Worm (Caenorhabditis elegans) whole organism, young adult: Measurements from ENCODE around the gene oxi-1.

ENCODE experiments used
- B0035.1 ChIP-seq: sonication (generic microtip); optimal IDR thresholded peaks from 2 replicates; lab custom pipeline; 2016; ENCODE audit warnings: missing genetic modification characterization, mild to moderate bottlenecking, missing compliant biosample characterization, missing genotype, missing genetic modification reagents
- B0336.3 ChIP-seq: fragments of 200-800 bp; sonication (Bioruptor generic); IDR thresholded peaks from 2 replicates; pipeline ENCODE4 v1.3.6; 2022; ENCODE audit warnings: missing genetic modification characterization, missing compliant biosample characterization
- C06A6.2 ChIP-seq: fragments of 200-800 bp; sonication (Bioruptor generic); conservative IDR thresholded peaks from 2 replicates; pipeline ENCODE4 v1.3.6; 2022; ENCODE audit warnings: missing genetic modification characterization, missing compliant biosample characterization
- C17E4.6 ChIP-seq: fragments of 200-800 bp; sonication (Bioruptor generic); IDR thresholded peaks from 2 replicates; pipeline ENCODE4 v1.3.6; 2022; ENCODE audit warnings: missing genetic modification reagents, missing genetic modification characterization, missing compliant biosample characterization
- D2030.7 ChIP-seq: fragments of 200-800 bp; sonication (Bioruptor generic); IDR thresholded peaks from 2 replicates; pipeline ENCODE4 v1.3.6; 2022; ENCODE audit warnings: missing genetic modification reagents, missing genetic modification characterization, missing compliant biosample characterization
- F33H1.4 ChIP-seq: fragments of 200-800 bp; sonication (Bioruptor generic); IDR thresholded peaks from 2 replicates; pipeline ENCODE4 v1.3.6; 2022; ENCODE audit warnings: missing genetic modification reagents, missing genetic modification characterization, missing compliant biosample characterization
- F39B2.1 ChIP-seq: fragments of 200-800 bp; sonication (Bioruptor generic); IDR thresholded peaks from 2 replicates; pipeline ENCODE4 v1.3.6; 2022; ENCODE audit warnings: missing genetic modification reagents, missing genetic modification characterization, missing compliant biosample characterization
- F57C9.4 ChIP-seq: sonication (generic microtip); optimal IDR thresholded peaks from 2 replicates; lab custom pipeline; 2017; ENCODE audit warnings: mild to moderate bottlenecking, missing genetic modification characterization, missing compliant biosample characterization
- T07F8.4 ChIP-seq: sonication (generic microtip); optimal IDR thresholded peaks from 2 replicates; lab custom pipeline; 2016; ENCODE audit warnings: mild to moderate bottlenecking, missing genetic modification characterization, moderate library complexity, missing compliant biosample characterization
- Y53F4B.3 ChIP-seq: fragments of 200-800 bp; sonication (Bioruptor generic); IDR thresholded peaks from 2 replicates; pipeline ENCODE4 v1.3.6; 2022; ENCODE audit warnings: missing genetic modification reagents, missing genetic modification characterization, missing compliant biosample characterization
- Y56A3A.18 ChIP-seq: fragments of 200-800 bp; sonication (Bioruptor generic); IDR thresholded peaks from 2 replicates; pipeline ENCODE4 v1.3.6; 2022; ENCODE audit warnings: missing genetic modification reagents, missing genetic modification characterization, missing compliant biosample characterization
- Y95B8A.8 ChIP-seq: fragments of 200-800 bp; sonication (Bioruptor generic); IDR thresholded peaks from 2 replicates; pipeline ENCODE4 v1.3.6; 2022; ENCODE audit warnings: missing genetic modification reagents, missing genetic modification characterization, missing compliant biosample characterization
- atf-7 ChIP-seq: sonication (generic microtip); optimal IDR thresholded peaks from 2 replicates; lab custom pipeline; 2017; ENCODE audit warnings: mild to moderate bottlenecking, missing genetic modification characterization, missing compliant biosample characterization
- athp-1 ChIP-seq: sonication (generic microtip); optimal IDR thresholded peaks from 2 replicates; lab custom pipeline; 2017; ENCODE audit warnings: mild to moderate bottlenecking, missing genetic modification characterization, missing compliant biosample characterization
- attf-5 ChIP-seq: fragments of 200-800 bp; sonication (Bioruptor generic); optimal IDR thresholded peaks from 2 replicates; lab custom pipeline; 2018; ENCODE audit warnings: mild to moderate bottlenecking, missing genetic modification characterization, missing compliant biosample characterization
- bed-1 ChIP-seq: fragments of 200-800 bp; sonication (Bioruptor generic); IDR thresholded peaks from 2 replicates; pipeline ENCODE4 v1.3.6; 2022; ENCODE audit warnings: missing genetic modification reagents, missing genetic modification characterization, missing compliant biosample characterization
- bed-2 ChIP-seq: fragments of 200-800 bp; sonication (Bioruptor generic); IDR thresholded peaks from 2 replicates; pipeline ENCODE4 v1.3.6; 2022; ENCODE audit warnings: missing genetic modification reagents, missing genetic modification characterization, missing compliant biosample characterization
- cebp-2 ChIP-seq: fragments of 200-800 bp; sonication (Bioruptor generic); IDR thresholded peaks from 2 replicates; pipeline ENCODE4 v1.3.6; 2022; ENCODE audit warnings: missing genetic modification characterization, missing compliant biosample characterization
- dox-1 ChIP-seq: fragments of 200-800 bp; sonication (Bioruptor generic); IDR thresholded peaks from 2 replicates; pipeline ENCODE4 v1.3.6; 2022; ENCODE audit warnings: missing genetic modification reagents, missing genetic modification characterization, missing compliant biosample characterization
- dpl-1 ChIP-seq: fragments of 150-350 bp; optimal IDR thresholded peaks from 2 replicates; lab custom pipeline; 2014; ENCODE audit warnings: missing biosample characterization, missing genetic modification reagents, missing genetic modification characterization
- egl-18 ChIP-seq: fragments of 200-800 bp; sonication (Bioruptor generic); IDR thresholded peaks from 2 replicates; pipeline ENCODE4 v1.3.6; 2022; ENCODE audit warnings: missing genetic modification reagents, missing genetic modification characterization, missing compliant biosample characterization
- egl-44 ChIP-seq: fragments of 200-800 bp; sonication (Bioruptor generic); IDR thresholded peaks from 2 replicates; pipeline ENCODE4 v1.3.6; 2022; ENCODE audit warnings: missing genetic modification reagents, missing genetic modification characterization, missing compliant biosample characterization
- ets-4 ChIP-seq: fragments of 200-800 bp; sonication (Bioruptor generic); optimal IDR thresholded peaks from 2 replicates; lab custom pipeline; 2018; ENCODE audit warnings: mild to moderate bottlenecking, missing genetic modification characterization, missing compliant biosample characterization
- fkh-3 ChIP-seq: sonication (generic microtip); optimal IDR thresholded peaks from 2 replicates; lab custom pipeline; 2016; ENCODE audit warnings: mild to moderate bottlenecking, missing genetic modification characterization, missing compliant biosample characterization
- hlh-12 ChIP-seq: sonication (generic microtip); optimal IDR thresholded peaks from 2 replicates; lab custom pipeline; 2016; ENCODE audit warnings: missing genetic modification characterization, missing compliant biosample characterization
- hrde-1 ChIP-seq: sonication (generic microtip); optimal IDR thresholded peaks from 2 replicates; lab custom pipeline; 2016; ENCODE audit warnings: missing genetic modification characterization, mild to moderate bottlenecking, missing compliant biosample characterization, moderate library complexity, missing genotype, missing genetic modification reagents, borderline replicate concordance
- lin-35 ChIP-seq, 3 experiments: fragments of 150-350 bp in 2 of 3; sonication (generic microtip) in 1 of 3; optimal IDR thresholded peaks; 2 replicates each; lab custom pipeline; 2014 to 2018; ENCODE audit warnings: missing biosample characterization in 3 of 3, missing genetic modification characterization in 3 of 3, missing genetic modification reagents in 3 of 3
- lir-1 ChIP-seq: fragments of 200-800 bp; sonication (Bioruptor generic); conservative IDR thresholded peaks from 2 replicates; pipeline ENCODE4 v1.3.6; 2022; ENCODE audit warnings: missing genetic modification reagents, missing genetic modification characterization, missing compliant biosample characterization
- lsl-1 ChIP-seq: fragments of 200-800 bp; sonication (Bioruptor generic); optimal IDR thresholded peaks from 2 replicates; lab custom pipeline; 2018; ENCODE audit warnings: mild to moderate bottlenecking, missing genetic modification characterization, moderate library complexity, missing compliant biosample characterization
- madf-6 ChIP-seq: fragments of 200-800 bp; sonication (Bioruptor generic); IDR thresholded peaks from 2 replicates; pipeline ENCODE4 v1.3.6; 2022; ENCODE audit warnings: missing genetic modification reagents, missing genetic modification characterization, missing compliant biosample characterization
- mcd-1 ChIP-seq: fragments of 200-800 bp; sonication (Bioruptor generic); IDR thresholded peaks from 2 replicates; pipeline ENCODE4 v1.3.6; 2022; ENCODE audit warnings: missing genetic modification reagents, missing genetic modification characterization, missing compliant biosample characterization
- nfya-1 ChIP-seq: sonication (generic microtip); optimal IDR thresholded peaks from 2 replicates; lab custom pipeline; 2017; ENCODE audit warnings: antibody characterized with exemption, missing compliant biosample characterization, missing genetic modification characterization, borderline replicate concordance; ENCODE audit not compliant: insufficient read depth
- nhr-179 ChIP-seq: sonication (generic microtip); optimal IDR thresholded peaks from 2 replicates; lab custom pipeline; 2016; ENCODE audit warnings: mild to moderate bottlenecking, missing genetic modification characterization, missing compliant biosample characterization
- nhr-90 ChIP-seq: sonication (generic microtip); optimal IDR thresholded peaks from 2 replicates; lab custom pipeline; 2016; ENCODE audit warnings: missing genotype, mild to moderate bottlenecking, missing genetic modification characterization, missing compliant biosample characterization
- pbrm-1 ChIP-seq: fragments of 200-800 bp; sonication (Bioruptor generic); IDR thresholded peaks from 2 replicates; pipeline ENCODE4 v1.3.6; 2022; ENCODE audit warnings: missing genetic modification reagents, missing genetic modification characterization, missing compliant biosample characterization
- rec-8 ChIP-seq, 2 experiments: sonication (generic microtip); optimal IDR thresholded peaks; 2 replicates each; lab custom pipeline; 2016; ENCODE audit warnings: mild to moderate bottlenecking in 2 of 2, missing genetic modification characterization in 2 of 2, missing genetic modification reagents in 2 of 2, missing genotype in 2 of 2, missing biosample characterization in 1 of 2, missing compliant biosample characterization in 1 of 2, moderate library complexity in 1 of 2
- sea-2 ChIP-seq: fragments of 200-800 bp; sonication (Bioruptor generic); IDR thresholded peaks from 2 replicates; pipeline ENCODE4 v1.3.6; 2022; ENCODE audit warnings: missing genetic modification characterization, missing compliant biosample characterization
- snpc-1.1 ChIP-seq: sonication (generic microtip); optimal IDR thresholded peaks from 2 replicates; lab custom pipeline; 2017; ENCODE audit warnings: missing genetic modification characterization, mild to moderate bottlenecking, missing compliant biosample characterization, antibody characterized with exemption, moderate library complexity, missing genotype, missing genetic modification reagents; ENCODE audit not compliant: insufficient read depth
- snpc-3.4 ChIP-seq: sonication (generic microtip); optimal IDR thresholded peaks from 2 replicates; lab custom pipeline; 2017; ENCODE audit warnings: missing genetic modification characterization, mild to moderate bottlenecking, missing compliant biosample characterization, antibody characterized with exemption, moderate library complexity, missing genotype, missing genetic modification reagents
- xnd-1 ChIP-seq: sonication (generic microtip); optimal IDR thresholded peaks from 2 replicates; lab custom pipeline; 2016; ENCODE audit warnings: missing genotype, missing genetic modification reagents, missing genetic modification characterization, missing compliant biosample characterization
- zfh-2 ChIP-seq: fragments of 200-800 bp; sonication (Bioruptor generic); conservative IDR thresholded peaks from 2 replicates; pipeline ENCODE4 v1.3.6; 2022; ENCODE audit warnings: missing genetic modification reagents, missing genetic modification characterization, missing compliant biosample characterization
- zim-3 ChIP-seq: sonication (generic microtip); optimal IDR thresholded peaks from 2 replicates; lab custom pipeline; 2017; ENCODE audit warnings: mild to moderate bottlenecking, missing genetic modification characterization, moderate library complexity, missing compliant biosample characterization
- ztf-22 ChIP-seq: fragments of 200-800 bp; sonication (Bioruptor generic); optimal IDR thresholded peaks from 2 replicates; lab custom pipeline; 2018; ENCODE audit warnings: mild to moderate bottlenecking, missing genetic modification characterization, moderate library complexity, missing compliant biosample characterization
- ztf-26 ChIP-seq: sonication (generic microtip); optimal IDR thresholded peaks from 2 replicates; lab custom pipeline; 2017; ENCODE audit warnings: missing genetic modification characterization, missing compliant biosample characterization

The oxi-1 gene

DNA sequence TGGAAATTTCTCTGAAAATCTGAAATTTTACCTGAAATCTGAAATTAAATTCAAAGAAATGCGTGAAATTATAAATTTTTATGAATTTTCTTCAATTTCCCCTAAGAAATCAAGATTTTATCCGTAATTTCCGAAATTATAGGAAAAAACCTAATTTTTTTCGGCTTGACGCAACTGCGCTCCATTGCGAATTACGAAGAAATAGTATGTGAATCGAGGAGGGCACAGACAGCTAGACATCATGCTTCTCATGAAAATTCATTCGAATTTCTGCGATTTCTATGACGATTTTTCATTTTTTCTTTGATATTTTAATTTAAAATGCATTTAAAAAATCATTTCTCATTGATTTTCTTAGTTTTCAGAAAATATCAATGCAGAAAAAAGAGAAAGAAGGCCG lies 23.9 kb downstream of the oxi-1 start (continued):
- no peak for TF ChIP-seq nhr-179 (tag; lab: Kevin White, UChicago)
- no peak for TF ChIP-seq C06A6.2 (GFP tag; lab: Robert Waterston, UW)
- TF ChIP-seq cebp-2, result no peak
- TF ChIP-seq egl-18 (GFP tag; lab: Robert Waterston, UW), result no peak
- peak in 1 of 3 experiments; percentile 13 for TF ChIP-seq lin-35 (GFP tag; optimal IDR thresholded peaks at IDR 0.05; lab: Kevin White, UChicago)
- no peak for TF ChIP-seq F39B2.1 (GFP tag; lab: Robert Waterston, UW)
- TF ChIP-seq nhr-90, result no peak
- TF ChIP-seq C17E4.6 (GFP tag; lab: Robert Waterston, UW), result no peak
- no peak for TF ChIP-seq zfh-2
- TF ChIP-seq mcd-1 (GFP tag; lab: Robert Waterston, UW), result peak; percentile 94
- TF ChIP-seq lir-1 (GFP tag; lab: Robert Waterston, UW), result no peak
- no peak for TF ChIP-seq pbrm-1 (GFP tag; lab: Robert Waterston, UW)
- TF ChIP-seq athp-1, result peak; percentile 1
- TF ChIP-seq F57C9.4 (tag; lab: Kevin White, UChicago), result no peak
- no peak for TF ChIP-seq B0035.1
- TF ChIP-seq attf-5 (GFP tag; lab: Kevin White, UChicago), result peak; percentile 42
- no peak for TF ChIP-seq rec-8 (tag; optimal IDR thresholded peaks at IDR 0.05; lab: Kevin White, UChicago)
- peak; percentile 56 for TF ChIP-seq madf-6 (GFP tag; lab: Robert Waterston, UW)
- TF ChIP-seq sea-2 (GFP tag; lab: Robert Waterston, UW), result no peak
- TF ChIP-seq F33H1.4 (GFP tag; lab: Robert Waterston, UW), result peak; percentile 43
- no peak for TF ChIP-seq D2030.7
- no peak for TF ChIP-seq B0336.3 (GFP tag; lab: Robert Waterston, UW)
- TF ChIP-seq dpl-1, result no peak
- no peak for TF ChIP-seq xnd-1

- TF ChIP-seq atf-7 (no peak), ztf-26 (tag; lab: Kevin White, UChicago) (no peak), nhr-179 (tag; lab: Kevin White, UChicago) (no peak), sea-2 (GFP tag; lab: Robert Waterston, UW) (no peak), egl-18 (GFP tag; lab: Robert Waterston, UW) (no peak), bed-2 (no peak), ztf-22 (no peak), Y53F4B.3 (GFP tag; lab: Robert Waterston, UW) (no peak), snpc-1.1 (tag; lab: Kevin White, UChicago) (no peak), lsl-1 (no peak)
These were observed 30.7 kb downstream of the oxi-1 start for ce11 chrIII:10888824-10889223.

- no peak for TF ChIP-seq T07F8.4 (tag; lab: Kevin White, UChicago)
- TF ChIP-seq, all 124 proteins: peak for 0
These were observed 36.1 kb downstream of the oxi-1 start, which contains the start of gene fbxb-87 for ce11 chrIII:10894220-10894619. fbxb-87 (plus strand) TSS chrIII:10894520.

ce11 chrIII:10895817-10896413 lies 37.8 kb downstream of the oxi-1 start, which contains the start of gene com-1:
com-1 (plus strand) TSS chrIII:10896363.
- TF ChIP-seq F33H1.4 (GFP tag; lab: Robert Waterston, UW) (0 out of 2 replicates have a peak, but pooled peaks have one; percentile 13), zim-3 (tag; lab: Kevin White, UChicago) (no peak), ztf-22 (no peak), Y56A3A.18 (GFP tag; lab: Robert Waterston, UW) (no peak), bed-1 (GFP tag; lab: Robert Waterston, UW) (no peak), dox-1 (GFP tag; lab: Robert Waterston, UW) (no peak), dpl-1 (no peak), Y95B8A.8 (GFP tag; lab: Robert Waterston, UW) (no peak), B0035.1 (no peak), hrde-1 (no peak), ets-4 (GFP tag; lab: Kevin White, UChicago) (no peak), egl-44 (GFP tag; lab: Robert Waterston, UW) (no peak), xnd-1 (no peak), rec-8 (tag; optimal IDR thresholded peaks at IDR 0.05; lab: Kevin White, UChicago) (no peak), nfya-1 (tag; lab: Kevin White, UChicago) (no peak), hlh-12 (tag; lab: Kevin White, UChicago) (no peak), snpc-3.4 (no peak), fkh-3 (tag; lab: Kevin White, UChicago) (no peak)
